Fruit fly (Drosophila melanogaster) whole organism, embryonic: ENCODE measurements around the gene CG43085.

Source experiments
- CG10431 ChIP-seq: fragments of 200-800 bp; sonication (Bioruptor generic); optimal IDR thresholded peaks from 3 replicates; lab custom pipeline; 2018; ENCODE audit warnings: missing biosample characterization, mild to moderate bottlenecking, missing genetic modification characterization
- CG18619 ChIP-seq: fragments of 200-800 bp; sonication (Bioruptor generic); optimal IDR thresholded peaks from 3 replicates; lab custom pipeline; 2017; ENCODE audit warnings: missing biosample characterization, mild to moderate bottlenecking, missing genetic modification characterization
- Myb ChIP-seq: fragments of 200-800 bp; sonication (Bioruptor generic); optimal IDR thresholded peaks from 2 replicates; lab custom pipeline; 2016; ENCODE audit warnings: missing biosample characterization, missing genetic modification characterization
- Spps ChIP-seq: fragments of 200-800 bp; sonication (Bioruptor generic); optimal IDR thresholded peaks from 2 replicates; lab custom pipeline; 2018; ENCODE audit warnings: missing biosample characterization, mild to moderate bottlenecking, missing genetic modification characterization
- crol ChIP-seq: fragments of 200-800 bp; sonication (Bioruptor generic); IDR thresholded peaks from 2 replicates; pipeline ENCODE4 v1.3.6; 2022; ENCODE audit warnings: missing biosample characterization, missing genetic modification characterization
- gcm2 ChIP-seq: fragments of 200-800 bp; sonication (Bioruptor generic); optimal IDR thresholded peaks from 2 replicates; lab custom pipeline; 2016; ENCODE audit warnings: missing biosample characterization, missing genetic modification characterization
- oc ChIP-seq: fragments of 200-800 bp; sonication (Bioruptor generic); optimal IDR thresholded peaks from 2 replicates; lab custom pipeline; 2018; ENCODE audit warnings: missing biosample characterization, mild to moderate bottlenecking, missing genetic modification characterization, moderate library complexity

- TF ChIP-seq CG18619 (GFP tag; lab: Kevin White, UChicago) (no peak), CG10431 (GFP tag; lab: Kevin White, UChicago) (no peak), Spps (no peak), Myb (GFP tag; lab: Kevin White, UChicago) (no peak), crol (GFP tag; lab: Robert Waterston, UW) (no peak), oc (tag; lab: Kevin White, UChicago) (no peak), gcm2 (GFP tag; lab: Kevin White, UChicago) (no peak)
Observed at dm6 chr3L:17631247-17631646, 15.3 kb downstream of the CG43085 start.
